ENCODE assay signal across 2 fruit fly cellular contexts in the genomic region with DNA sequence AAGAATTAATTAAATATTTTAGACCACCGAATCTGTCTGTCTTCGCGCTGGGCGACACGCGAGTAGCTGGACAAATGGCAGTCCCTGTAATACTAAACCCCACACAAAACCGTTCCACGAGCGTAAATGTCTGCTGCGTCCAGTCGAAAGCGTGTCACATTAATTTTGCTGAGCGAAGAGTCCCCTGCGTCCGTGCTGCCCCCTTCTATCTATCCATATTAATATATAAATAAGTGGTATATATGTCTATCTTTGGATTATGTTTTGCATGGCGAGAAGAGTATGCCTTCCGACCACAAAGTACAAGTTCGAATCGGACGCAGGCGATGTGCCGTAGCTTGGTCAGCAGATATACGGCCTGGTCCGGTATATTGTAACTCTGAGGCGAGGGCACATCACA.
A peak's percentile ranks its signal among the peaks of the same experiment; 100 is the strongest.
TF ChIP-seq lines count a peak whose summit lies in the region.

No protein-coding gene starts in this region.

- TF ChIP-seq CTCF in whole organism, embryonic (GFP tag; optimal IDR thresholded peaks at IDR 0.05; lab: Kevin White, UChicago): no peak

TF ChIP-seq in whole organism, adult, 20 proteins besides CTCF, POLR2A, EP300 and RAD21:
- TF ChIP-seq tj (GFP tag; optimal IDR thresholded peaks at IDR 0.05; lab: Kevin White, UChicago) (peak; percentile 59), bab1 (GFP tag; optimal IDR thresholded peaks at IDR 0.05; lab: Kevin White, UChicago) (no peak)

TF ChIP-seq in whole organism, embryonic, 481 proteins besides CTCF, POLR2A, EP300 and RAD21:
- no peak for TF ChIP-seq bigmax (GFP tag; optimal IDR thresholded peaks at IDR 0.05; lab: Kevin White, UChicago)
- TF ChIP-seq CG2199 (GFP tag; IDR thresholded peaks at IDR 0.05; lab: Robert Waterston, UW): 0 out of 3 replicates have a peak, but pooled peaks have one; percentile 58
- TF ChIP-seq sens (GFP tag; lab: Kevin White, UChicago): peak; percentile 61
